Fruit fly (Drosophila melanogaster) whole organism: ENCODE data around the gene trio.

Experiments
- CG8478 ChIP-seq: fragments of >200 bp; optimal IDR thresholded peaks from 2 replicates; lab custom pipeline; 2018; ENCODE audit warnings: inconsistent platforms
- Dll ChIP-seq: fragments of >200 bp; optimal IDR thresholded peaks from 2 replicates; lab custom pipeline; 2017
- EcR ChIP-seq, 2 experiments: fragments of >200 bp; optimal IDR thresholded peaks; 2 replicates each; lab custom pipeline; 2017; ENCODE audit warnings: missing biosample characterization in 2 of 2, missing genetic modification characterization in 2 of 2, missing genetic modification reagents in 2 of 2
- pan ChIP-seq: fragments of >200 bp; optimal IDR thresholded peaks from 2 replicates; lab custom pipeline; 2017
- psq ChIP-seq: fragments of >200 bp; optimal IDR thresholded peaks from 2 replicates; lab custom pipeline; 2017
- usp ChIP-seq: fragments of >200 bp; optimal IDR thresholded peaks from 2 replicates; lab custom pipeline; 2017; ENCODE audit warnings: missing biosample characterization, missing genetic modification characterization, mixed read lengths

Gene trio

DNA sequence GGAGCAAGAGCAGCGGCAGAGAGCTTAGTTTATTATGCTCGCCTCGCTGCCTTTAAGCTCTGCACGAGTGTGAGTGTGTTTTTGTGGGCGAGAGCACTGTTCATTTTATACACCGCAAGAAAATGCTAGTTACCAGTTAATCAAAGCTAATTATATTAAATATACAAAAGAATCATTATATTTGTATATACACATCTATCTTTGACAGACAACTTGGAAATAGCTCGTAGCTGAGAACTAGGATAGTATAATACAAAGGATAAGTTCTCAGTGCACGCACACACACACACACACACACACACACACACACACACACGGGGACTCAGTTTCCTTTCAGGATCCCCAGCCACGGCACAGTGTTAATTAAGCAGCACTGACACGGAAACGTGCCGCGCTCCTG lies 23.7 kb downstream of the trio start:
- TF ChIP-seq CG8478 (lab: Kevin White, UChicago) (no peak), pan (lab: Kevin White, UChicago) (no peak), EcR (GFP tag; optimal IDR thresholded peaks at IDR 0.05; lab: Kevin White, UChicago) (no peak), usp (GFP tag; lab: Kevin White, UChicago) (no peak), psq (lab: Kevin White, UChicago) (no peak), Dll (no peak)

DNA sequence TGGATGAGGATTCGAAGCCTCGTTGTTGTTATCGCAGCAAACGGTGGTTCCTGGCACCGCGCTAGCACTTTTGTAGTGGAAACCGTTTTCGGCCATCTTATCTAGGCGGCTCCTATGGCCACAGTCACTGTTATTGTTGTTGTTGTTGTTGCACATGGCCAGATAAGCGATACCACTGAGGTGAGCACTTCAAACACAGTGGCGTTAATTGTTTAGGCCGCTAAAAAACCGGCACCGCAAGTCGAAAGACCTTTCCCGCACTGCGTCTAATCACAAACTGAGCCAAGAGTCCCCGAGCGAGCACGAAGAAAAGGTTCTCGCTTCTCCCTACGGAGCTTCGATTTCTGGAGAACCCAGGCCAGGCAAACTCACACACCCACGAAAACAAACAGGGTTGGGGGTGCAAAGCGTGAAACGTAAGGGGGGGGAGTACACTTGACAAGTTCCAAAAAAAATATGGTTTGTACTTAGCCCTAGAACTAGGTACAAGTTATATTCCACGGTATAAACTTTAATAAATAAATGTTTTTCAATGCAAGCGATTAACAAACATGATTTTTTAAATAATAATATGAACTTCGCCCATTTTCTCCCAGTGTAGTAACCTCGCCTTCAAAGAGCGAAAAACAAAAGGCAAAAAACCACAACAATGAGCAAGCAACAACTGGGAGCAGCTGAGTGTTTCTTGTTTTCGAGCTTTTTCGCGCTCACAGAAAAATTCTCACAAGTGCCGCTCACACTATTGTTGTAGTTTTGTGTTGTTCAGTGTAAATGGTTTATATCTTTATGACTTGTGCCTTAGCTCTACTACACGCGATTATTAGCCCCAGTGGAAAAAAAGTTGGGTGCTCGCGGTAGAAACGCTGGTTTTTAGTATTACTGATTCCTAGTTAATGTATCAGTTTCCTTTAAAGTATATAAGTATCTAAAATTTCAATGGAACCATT lies 26.9 kb downstream of the trio start:
- TF ChIP-seq EcR (GFP tag; optimal IDR thresholded peaks at IDR 0.05; lab: Kevin White, UChicago) (no peak), usp (GFP tag; lab: Kevin White, UChicago) (no peak), pan (lab: Kevin White, UChicago) (no peak), Dll (peak; percentile 42), psq (lab: Kevin White, UChicago) (no peak), CG8478 (lab: Kevin White, UChicago) (no peak)

DNA sequence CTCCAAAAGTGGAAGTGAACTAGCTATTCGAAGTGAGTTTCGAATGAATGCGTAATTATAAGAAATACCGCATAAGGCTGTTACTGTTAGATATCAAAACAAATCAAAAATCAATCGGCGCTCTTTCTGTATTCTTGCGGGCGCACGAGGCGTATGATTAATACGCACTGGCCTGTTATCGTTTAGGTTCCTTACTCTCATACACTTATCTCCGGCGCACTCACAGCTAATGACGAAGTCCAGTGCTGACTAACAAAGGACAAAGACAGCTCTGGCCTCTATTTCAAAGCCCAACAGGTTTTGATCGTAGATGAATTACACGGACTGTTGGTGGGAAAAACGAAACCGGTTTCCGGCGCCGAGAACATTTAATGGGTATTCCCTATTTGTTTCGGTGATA lies 28.8 kb downstream of the trio start:
- no peak for TF ChIP-seq CG8478 (lab: Kevin White, UChicago)
- no peak for TF ChIP-seq pan (lab: Kevin White, UChicago)
- no peak for TF ChIP-seq usp (GFP tag; lab: Kevin White, UChicago)
- no peak for TF ChIP-seq psq (lab: Kevin White, UChicago)
- no peak for TF ChIP-seq EcR (GFP tag; optimal IDR thresholded peaks at IDR 0.05; lab: Kevin White, UChicago)

DNA sequence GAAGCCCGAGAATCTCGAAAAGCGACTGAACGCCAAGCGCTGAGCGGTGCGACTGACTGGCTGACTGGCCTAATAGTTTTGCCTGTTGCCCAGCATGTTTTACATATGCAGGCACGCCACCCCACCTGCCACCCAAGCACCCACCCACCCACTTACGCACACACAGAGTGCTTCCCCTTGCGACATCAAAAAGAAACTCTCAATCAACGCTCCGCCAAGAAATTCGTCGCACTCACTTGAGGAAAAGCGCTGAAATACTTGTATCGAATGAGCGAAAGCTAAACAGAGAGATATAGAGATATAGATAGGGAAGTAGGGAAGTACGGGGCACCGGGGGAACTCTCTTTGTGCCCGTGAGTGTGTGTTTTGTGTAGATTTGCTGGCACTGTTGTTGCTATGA lies 34.1 kb downstream of the trio start:
- TF ChIP-seq pan (lab: Kevin White, UChicago) (no peak), CG8478 (lab: Kevin White, UChicago) (no peak), usp (GFP tag; lab: Kevin White, UChicago) (no peak), Dll (no peak), psq (lab: Kevin White, UChicago) (no peak), EcR (GFP tag; optimal IDR thresholded peaks at IDR 0.05; lab: Kevin White, UChicago) (no peak)

DNA sequence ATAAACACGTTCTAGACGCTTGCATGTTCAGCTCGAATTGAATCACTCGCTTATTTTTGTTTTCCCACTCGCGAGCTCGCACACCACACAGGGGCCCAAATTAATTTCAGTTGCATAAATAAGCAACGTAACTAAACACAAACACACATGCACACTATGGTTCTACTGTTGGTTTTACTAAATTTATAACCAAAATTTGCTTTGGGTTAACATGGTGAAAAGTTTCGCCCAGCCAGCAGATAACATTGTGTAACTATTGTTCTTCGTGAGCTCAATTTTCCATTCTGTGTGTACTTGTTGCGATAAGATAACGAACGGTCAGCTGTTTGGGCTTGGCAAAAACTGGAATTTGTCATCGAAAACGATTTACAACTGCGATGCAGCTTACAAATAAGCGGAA lies 34.7 kb downstream of the trio start:
- TF ChIP-seq Dll (no peak), CG8478 (lab: Kevin White, UChicago) (no peak)

DNA sequence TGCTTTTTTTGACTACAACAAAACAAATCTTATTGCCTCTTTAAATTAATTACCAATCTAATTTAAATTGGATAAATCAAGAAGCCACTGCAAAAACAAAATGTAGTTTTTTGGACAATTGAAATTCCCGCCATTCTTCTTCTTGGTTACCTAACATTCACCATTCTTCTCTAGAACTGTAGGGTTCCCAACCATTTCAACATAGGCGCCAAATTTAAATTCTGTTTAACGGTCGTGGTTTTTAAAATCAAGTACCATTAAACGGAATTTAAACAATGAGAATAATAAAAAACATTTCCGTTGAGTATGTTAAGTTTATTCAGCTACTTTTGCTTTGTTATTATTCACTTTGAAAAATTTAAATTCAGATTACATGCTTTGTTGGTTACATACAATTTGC lies 39.0 kb downstream of the trio start:
- TF ChIP-seq pan (lab: Kevin White, UChicago) (no peak), Dll (no peak), psq (lab: Kevin White, UChicago) (no peak), usp (GFP tag; lab: Kevin White, UChicago) (no peak), EcR (GFP tag; optimal IDR thresholded peaks at IDR 0.05; lab: Kevin White, UChicago) (no peak), CG8478 (lab: Kevin White, UChicago) (no peak)

DNA sequence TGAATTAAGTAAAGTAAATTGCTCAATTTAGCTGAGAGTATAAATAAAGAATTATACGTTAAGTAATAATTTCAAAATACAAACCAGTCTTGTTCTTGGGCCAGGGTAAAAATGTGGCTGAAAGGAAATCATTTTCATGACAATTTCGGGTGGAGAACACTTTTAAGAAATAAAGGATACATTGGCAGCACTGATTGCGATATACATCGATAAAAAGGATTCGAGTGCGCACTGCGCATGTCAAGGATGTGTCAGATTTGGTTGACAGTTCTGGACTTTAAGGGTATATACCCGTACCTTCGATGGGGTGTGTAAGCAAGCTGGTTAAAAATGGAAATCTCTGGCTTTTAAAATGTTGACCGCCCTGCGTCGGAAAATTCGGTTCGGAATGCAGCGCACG lies 41.0 kb downstream of the trio start, which contains the start of gene aln:
Gene aln (plus strand): TSS at position 275 of the 400 bp plus-strand sequence.
- TF ChIP-seq pan (lab: Kevin White, UChicago) (no peak), EcR (GFP tag; optimal IDR thresholded peaks at IDR 0.05; lab: Kevin White, UChicago) (no peak), Dll (no peak), psq (lab: Kevin White, UChicago) (no peak), CG8478 (lab: Kevin White, UChicago) (no peak), usp (GFP tag; lab: Kevin White, UChicago) (no peak)

DNA sequence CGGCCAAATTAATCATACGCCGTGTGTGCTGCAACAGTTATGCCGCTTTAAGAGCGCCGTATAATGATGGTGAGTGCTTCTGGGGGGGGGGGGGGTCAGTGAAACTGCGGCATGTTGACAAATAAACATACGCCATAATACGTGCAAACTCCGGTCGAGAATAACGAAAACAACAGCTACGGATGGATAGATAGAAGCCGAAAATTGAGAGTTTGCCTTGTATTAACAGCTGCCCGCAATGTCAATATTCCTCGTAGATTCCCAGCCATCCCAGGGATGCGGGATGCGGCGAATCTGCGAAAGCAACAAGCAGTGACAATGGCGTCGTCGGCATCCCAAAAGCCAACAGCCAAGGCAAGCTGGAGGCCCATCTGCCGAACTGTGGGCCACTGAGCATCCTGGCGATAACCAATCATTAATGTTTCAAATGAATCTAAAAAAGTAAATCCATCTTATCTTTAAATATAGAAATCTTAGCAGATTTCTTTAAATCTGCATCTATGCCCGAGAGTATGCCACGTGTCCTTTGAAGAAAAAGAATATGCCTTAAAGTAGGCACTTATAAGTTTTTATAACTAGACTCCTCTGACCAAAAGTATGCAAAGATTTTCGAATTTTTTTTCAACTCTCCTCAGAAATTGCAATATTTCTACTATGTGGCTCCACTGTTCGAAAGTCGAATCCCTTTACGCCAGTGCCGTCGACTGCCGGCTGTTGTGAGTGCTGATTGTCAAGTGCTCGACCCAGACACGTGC lies 66.7 kb downstream of the trio start:
- no peak for TF ChIP-seq pan (lab: Kevin White, UChicago)
- no peak for TF ChIP-seq usp (GFP tag; lab: Kevin White, UChicago)
- TF ChIP-seq Dll: no peak
- no peak for TF ChIP-seq psq (lab: Kevin White, UChicago)
- TF ChIP-seq CG8478 (lab: Kevin White, UChicago): no peak
- TF ChIP-seq EcR (GFP tag; optimal IDR thresholded peaks at IDR 0.05; lab: Kevin White, UChicago): no peak

DNA sequence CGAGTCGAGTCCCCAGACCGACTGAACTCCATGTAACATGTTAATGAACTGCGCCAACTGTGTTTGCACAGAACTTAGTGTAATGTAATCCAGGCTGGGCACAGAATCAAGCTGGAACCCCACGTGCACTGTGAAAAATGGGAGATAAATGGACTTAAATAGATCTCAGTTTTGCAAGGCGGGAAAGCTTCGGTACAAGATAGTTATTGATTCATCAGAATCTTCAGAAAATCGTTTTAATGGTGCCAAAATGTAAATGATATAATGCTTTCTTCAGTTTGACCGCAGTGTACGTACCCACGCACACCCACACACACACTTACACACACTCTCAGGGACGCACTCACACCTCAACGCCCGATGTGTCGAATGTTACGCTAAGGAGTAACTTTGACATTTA lies 70.7 kb downstream of the trio start:
- no peak for TF ChIP-seq EcR (GFP tag; optimal IDR thresholded peaks at IDR 0.05; lab: Kevin White, UChicago)
- no peak for TF ChIP-seq usp (GFP tag; lab: Kevin White, UChicago)
- no peak for TF ChIP-seq Dll
- no peak for TF ChIP-seq psq (lab: Kevin White, UChicago)
- TF ChIP-seq pan (lab: Kevin White, UChicago): no peak

DNA sequence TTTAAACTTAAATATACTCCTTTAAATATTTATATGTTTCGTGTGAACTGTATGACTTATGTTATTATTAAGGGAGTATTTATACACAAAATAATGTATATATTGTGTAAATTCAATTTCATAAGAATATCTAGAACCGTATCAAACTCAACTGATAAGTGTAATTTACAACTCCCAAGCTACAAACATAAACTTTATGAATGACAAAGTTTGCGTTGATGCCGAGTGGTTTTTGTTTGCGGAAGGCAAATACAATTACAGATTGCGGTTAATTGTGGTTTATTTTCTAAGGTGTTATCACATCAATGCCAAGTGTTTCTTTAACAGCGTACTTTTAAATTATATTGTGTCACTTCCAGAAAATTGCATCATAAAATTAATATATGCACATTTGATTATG lies 74.1 kb downstream of the trio start:
- TF ChIP-seq psq (lab: Kevin White, UChicago) (no peak), CG8478 (lab: Kevin White, UChicago) (no peak), EcR (GFP tag; optimal IDR thresholded peaks at IDR 0.05; lab: Kevin White, UChicago) (no peak), Dll (no peak), pan (lab: Kevin White, UChicago) (no peak), usp (GFP tag; lab: Kevin White, UChicago) (no peak)

DNA sequence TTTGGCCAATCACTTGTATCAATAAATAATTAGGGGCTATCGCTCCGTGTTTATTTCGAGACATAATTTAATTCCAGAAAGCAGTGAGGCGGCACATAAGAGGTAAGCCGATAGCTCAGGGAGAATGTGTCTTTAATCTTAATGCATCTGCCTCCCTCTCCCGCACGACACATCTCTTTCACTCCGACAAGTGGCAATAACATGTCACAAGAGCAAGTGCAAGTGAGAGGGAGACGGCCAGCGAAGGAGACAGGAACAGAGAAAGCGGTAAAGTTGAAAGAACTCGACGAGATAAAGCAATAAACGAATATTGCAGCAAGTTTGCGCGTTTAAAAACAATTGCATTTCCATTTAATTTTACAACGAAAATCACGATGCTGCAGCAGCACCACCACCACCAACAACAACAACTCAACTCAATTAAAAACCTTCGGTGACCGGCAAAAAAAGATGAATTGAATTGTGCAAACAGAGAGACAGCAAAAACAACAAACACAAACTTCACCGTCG lies 74.8 kb downstream of the trio start:
- TF ChIP-seq EcR (GFP tag; optimal IDR thresholded peaks at IDR 0.05; lab: Kevin White, UChicago): peak; percentile 27 to 41
- no peak for TF ChIP-seq Dll
- no peak for TF ChIP-seq psq (lab: Kevin White, UChicago)
- TF ChIP-seq CG8478 (lab: Kevin White, UChicago): no peak
- TF ChIP-seq pan (lab: Kevin White, UChicago): peak; percentile 61
